Worm (Caenorhabditis elegans): ENCODE results near the gene C13B9.2.

The C13B9.2 gene

DNA sequence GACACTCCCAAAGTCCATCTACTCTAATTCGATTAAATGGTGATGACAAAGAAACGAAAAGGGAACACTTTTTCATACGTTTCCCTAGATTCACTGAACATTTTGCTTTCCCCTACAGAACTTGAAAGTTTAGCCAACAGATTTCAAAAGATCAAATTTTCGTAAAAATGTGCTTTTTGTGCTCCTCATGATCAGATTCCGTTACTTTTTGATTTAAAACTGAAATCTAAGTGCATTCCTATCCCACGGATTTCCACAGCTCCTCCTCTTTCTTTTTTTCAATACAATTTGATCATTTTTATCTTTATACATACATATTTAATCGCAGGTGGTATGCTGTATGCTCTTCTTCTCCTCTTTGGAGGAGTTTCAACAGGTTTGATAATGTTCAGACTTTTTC lies 32.5 kb upstream of the C13B9.2 start, which contains the start of gene ddo-3:
Gene ddo-3 (plus strand): TSS at position 301 of the 400 bp plus-strand sequence.
- TF ChIP-seq C08G9.2 (tag; optimal IDR thresholded peaks at IDR 0.05), result no peak
- no peak for TF ChIP-seq lin-11 (tag; optimal IDR thresholded peaks at IDR 0.05)
- TF ChIP-seq hlh-13 (GFP tag; optimal IDR thresholded peaks at IDR 0.05), result no peak
- TF ChIP-seq F13H6.1 (tag; optimal IDR thresholded peaks at IDR 0.05), result no peak
- TF ChIP-seq pros-1 (tag; optimal IDR thresholded peaks at IDR 0.05), result no peak
- no peak for TF ChIP-seq fkh-6 (tag; optimal IDR thresholded peaks at IDR 0.05)
- TF ChIP-seq pha-4 (tag; optimal IDR thresholded peaks at IDR 0.05), result no peak
- no peak for TF ChIP-seq odd-2 (tag; optimal IDR thresholded peaks at IDR 0.05)
- no peak for TF ChIP-seq pax-1 (tag; optimal IDR thresholded peaks at IDR 0.05)
- TF ChIP-seq ceh-45 (GFP tag; IDR thresholded peaks at IDR 0.05), result no peak
- no peak for TF ChIP-seq che-1 (tag; optimal IDR thresholded peaks at IDR 0.05)
- TF ChIP-seq unc-86 (tag; optimal IDR thresholded peaks at IDR 0.05), result no peak
- no peak for TF ChIP-seq sox-2 (GFP tag; IDR thresholded peaks at IDR 0.05)
- TF ChIP-seq nhr-11 (tag; optimal IDR thresholded peaks at IDR 0.05), result no peak
- no peak for TF ChIP-seq ceh-48 (tag; optimal IDR thresholded peaks at IDR 0.05)
- no peak for TF ChIP-seq C38D4.7 (GFP tag; optimal IDR thresholded peaks at IDR 0.05)
- TF ChIP-seq ceh-19 (GFP tag; optimal IDR thresholded peaks at IDR 0.05), result no peak
- TF ChIP-seq rnt-1 (tag; optimal IDR thresholded peaks at IDR 0.05), result no peak
- TF ChIP-seq hlh-8 (tag; optimal IDR thresholded peaks at IDR 0.05), result no peak
- TF ChIP-seq mec-3 (tag; optimal IDR thresholded peaks at IDR 0.05; ENCODE audit: borderline replicate concordance), result no peak

DNA sequence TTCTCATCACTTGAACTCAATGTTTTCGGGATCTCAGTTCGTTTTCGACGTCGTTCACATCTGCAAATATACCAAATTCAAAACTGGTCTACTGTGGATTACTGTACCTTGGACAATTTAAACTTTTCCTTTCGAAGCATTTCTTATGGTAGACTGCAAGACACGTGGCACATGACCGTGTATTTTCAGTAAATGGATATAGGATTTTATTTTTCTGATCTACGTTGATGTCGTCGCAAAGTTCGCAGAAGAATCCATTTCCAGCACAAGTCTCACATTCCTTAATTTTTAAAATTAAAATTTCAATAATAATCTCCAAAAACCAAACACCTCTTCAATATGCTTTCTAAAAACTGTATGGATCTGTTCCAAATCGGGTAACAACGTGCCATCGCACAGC lies 30.6 kb upstream of the C13B9.2 start:
- TF ChIP-seq Y22D7AL.16 (tag; optimal IDR thresholded peaks at IDR 0.05) (no peak), ceh-24 (tag; optimal IDR thresholded peaks at IDR 0.05) (no peak), ceh-34 (tag; optimal IDR thresholded peaks at IDR 0.05) (no peak), hlh-15 (tag; optimal IDR thresholded peaks at IDR 0.05) (no peak)

DNA sequence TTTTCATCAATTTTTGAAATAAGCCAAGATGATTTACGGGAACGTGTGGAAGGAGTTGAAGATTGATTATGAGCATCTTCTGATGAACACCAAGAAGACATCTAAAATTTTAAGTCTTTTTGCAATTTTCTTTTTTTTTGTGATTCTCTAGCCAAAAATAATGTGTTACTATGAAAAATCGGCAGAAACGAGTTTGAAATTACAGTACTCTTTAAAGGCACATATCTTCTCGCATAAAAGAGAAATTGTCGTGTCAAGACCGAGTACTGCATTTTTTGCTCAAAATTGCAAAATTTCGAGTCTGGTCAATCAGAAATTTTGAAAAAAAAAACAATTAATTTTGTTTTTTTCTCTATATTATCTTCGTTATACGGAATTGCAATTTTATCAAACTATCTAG lies 28.0 kb upstream of the C13B9.2 start, which contains the start of gene F20H11.1:
Gene F20H11.1 (minus strand): TSS at position 101 of the 400 bp plus-strand sequence.
- TF ChIP-seq ceh-9 (tag; optimal IDR thresholded peaks at IDR 0.05), result no peak
- no peak for TF ChIP-seq ztf-16 (tag; optimal IDR thresholded peaks at IDR 0.05)
- no peak for TF ChIP-seq dve-1 (tag; optimal IDR thresholded peaks at IDR 0.05)
- TF ChIP-seq ttx-3 (tag; optimal IDR thresholded peaks at IDR 0.05), result no peak
- no peak for TF ChIP-seq mec-3 (tag; optimal IDR thresholded peaks at IDR 0.05; ENCODE audit: borderline replicate concordance)
- TF ChIP-seq unc-3 (GFP tag; conservative IDR thresholded peaks at IDR 0.05), result no peak
- no peak for TF ChIP-seq unc-3 (tag; optimal IDR thresholded peaks at IDR 0.05)
- no peak for TF ChIP-seq madf-2 (tag; optimal IDR thresholded peaks at IDR 0.05)
- TF ChIP-seq F13H6.1 (tag; optimal IDR thresholded peaks at IDR 0.05), result no peak
- no peak for TF ChIP-seq unc-86 (tag; optimal IDR thresholded peaks at IDR 0.05)
- no peak for TF ChIP-seq T23F11.4 (GFP tag; optimal IDR thresholded peaks at IDR 0.05)
- TF ChIP-seq ceh-45 (GFP tag; IDR thresholded peaks at IDR 0.05), result no peak
- TF ChIP-seq pha-4 (tag; optimal IDR thresholded peaks at IDR 0.05), result no peak
- no peak for TF ChIP-seq tbx-2 (tag; optimal IDR thresholded peaks at IDR 0.05)
- no peak for TF ChIP-seq unc-42 (tag; optimal IDR thresholded peaks at IDR 0.05)
- TF ChIP-seq fkh-6 (tag; optimal IDR thresholded peaks at IDR 0.05), result no peak
- TF ChIP-seq ceh-22 (tag; optimal IDR thresholded peaks at IDR 0.05), result no peak
- TF ChIP-seq dmd-4 (tag; optimal IDR thresholded peaks at IDR 0.05; ENCODE audit: borderline replicate concordance), result no peak
- TF ChIP-seq Y22D7AL.16 (tag; optimal IDR thresholded peaks at IDR 0.05), result no peak
- no peak for TF ChIP-seq ets-4 (tag; optimal IDR thresholded peaks at IDR 0.05)
- TF ChIP-seq lin-11 (tag; optimal IDR thresholded peaks at IDR 0.05), result no peak

DNA sequence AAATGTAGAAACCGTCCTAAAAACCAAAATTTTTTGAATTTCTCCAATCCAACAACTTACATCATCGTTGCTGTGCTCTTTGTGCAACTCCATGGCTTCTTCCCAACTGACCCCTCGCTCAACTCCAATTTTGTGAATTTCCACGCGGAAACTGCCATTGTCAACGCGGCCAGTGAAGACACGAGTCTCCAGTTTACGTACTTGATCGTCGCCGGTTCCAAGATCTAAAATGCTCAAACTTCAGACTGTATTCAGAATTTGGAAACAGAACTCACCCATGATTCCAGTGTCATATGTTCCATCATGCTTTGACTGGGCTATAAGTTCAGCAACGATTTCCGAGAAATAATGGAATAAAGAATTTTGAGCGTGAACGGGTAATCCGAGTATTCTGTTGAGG lies 26.0 kb upstream of the C13B9.2 start:
- TF ChIP-seq elt-2 (tag; optimal IDR thresholded peaks at IDR 0.05) (no peak), madf-2 (tag; optimal IDR thresholded peaks at IDR 0.05) (no peak), hlh-8 (tag; optimal IDR thresholded peaks at IDR 0.05) (no peak), unc-55 (GFP tag; optimal IDR thresholded peaks at IDR 0.05) (no peak), ref-2 (tag; optimal IDR thresholded peaks at IDR 0.05) (no peak), lin-11 (tag; optimal IDR thresholded peaks at IDR 0.05) (no peak), F13H6.1 (tag; optimal IDR thresholded peaks at IDR 0.05) (no peak), odd-2 (tag; optimal IDR thresholded peaks at IDR 0.05) (no peak), mec-3 (tag; optimal IDR thresholded peaks at IDR 0.05; ENCODE audit: borderline replicate concordance) (no peak), C08G9.2 (tag; optimal IDR thresholded peaks at IDR 0.05) (no peak), ceh-24 (tag; optimal IDR thresholded peaks at IDR 0.05) (no peak), unc-86 (tag; optimal IDR thresholded peaks at IDR 0.05) (no peak), C38D4.7 (GFP tag; optimal IDR thresholded peaks at IDR 0.05) (no peak), nfya-1 (tag; optimal IDR thresholded peaks at IDR 0.05) (no peak), Y22D7AL.16 (tag; optimal IDR thresholded peaks at IDR 0.05) (no peak), pha-4 (tag; optimal IDR thresholded peaks at IDR 0.05) (no peak), hlh-30 (tag; optimal IDR thresholded peaks at IDR 0.05; ENCODE audit: insufficient read depth) (no peak), ceh-30 (tag; optimal IDR thresholded peaks at IDR 0.05) (no peak), tbx-2 (tag; optimal IDR thresholded peaks at IDR 0.05) (no peak), pros-1 (tag; optimal IDR thresholded peaks at IDR 0.05) (no peak)

All from whole organism, late embryonic.